Fruit fly (Drosophila melanogaster): Measurements from ENCODE around the gene ppk27.

- TF ChIP-seq dsx (GFP tag; optimal IDR thresholded peaks at IDR 0.05; ENCODE audit: poor library complexity, severe bottlenecking), result no peak
- TF ChIP-seq OdsH (GFP tag; optimal IDR thresholded peaks at IDR 0.05), result no peak
Measured at dm6 chr3L:3712914-3713313, 42.1 kb downstream of the ppk27 start.

All from whole organism, prepupa.